Fruit fly (Drosophila melanogaster): ENCODE data around the gene Ugt35A1.
A peak's percentile ranks its signal among the peaks of the same experiment; 100 is the strongest.

Ugt35A1 gene

DNA sequence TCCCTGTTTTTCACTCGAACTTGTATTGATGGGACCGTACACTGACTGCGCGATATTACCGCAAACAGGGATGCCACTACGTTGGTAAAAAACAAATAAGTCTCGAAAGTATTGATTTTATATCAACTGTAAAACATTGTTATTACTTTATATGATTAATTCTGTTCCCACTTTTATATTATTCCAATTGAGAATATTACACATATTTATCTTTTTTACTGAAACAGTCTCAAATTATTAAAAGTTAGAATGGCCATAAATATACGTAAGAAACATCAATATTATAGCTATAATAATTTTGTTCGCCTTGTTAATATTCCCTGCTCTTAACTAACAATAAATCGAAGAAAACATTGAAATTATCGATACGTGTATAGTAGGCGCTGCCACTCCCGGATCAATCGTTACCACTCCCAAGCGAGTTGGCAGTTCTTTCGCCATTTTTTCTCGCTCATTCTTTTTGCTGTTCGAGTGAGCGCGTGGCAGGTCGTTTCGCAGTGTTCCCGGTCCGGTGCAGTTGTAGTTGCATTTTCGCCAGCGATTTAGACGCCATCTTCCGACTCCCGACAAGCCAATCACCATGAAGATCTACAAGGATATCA lies 37.4 kb upstream of the Ugt35A1 start, which contains the start of the genes SdhC and Tctp:
Gene SdhC, minus strand, starts transcription at position 49 of the 602 bp plus-strand sequence.
Gene Tctp, plus strand, starts transcription at position 447 of the 602 bp plus-strand sequence.
- TF ChIP-seq tai (GFP tag; optimal IDR thresholded peaks at IDR 0.05) = no peak
- peak; percentile 72 for TF ChIP-seq Dif (GFP tag; optimal IDR thresholded peaks at IDR 0.05; ENCODE audit: partially characterized antibody)
- TF ChIP-seq CG32264 (GFP tag; optimal IDR thresholded peaks at IDR 0.05) = no peak
- TF ChIP-seq OdsH (GFP tag; optimal IDR thresholded peaks at IDR 0.05) = peak; percentile 13
- peak; percentile 66 for TF ChIP-seq Hnf4 (GFP tag; optimal IDR thresholded peaks at IDR 0.05)
- no peak for TF ChIP-seq Rel (GFP tag; optimal IDR thresholded peaks at IDR 0.05)
- peak; percentile 52 for TF ChIP-seq Rel (tag; optimal IDR thresholded peaks at IDR 0.05)
- TF ChIP-seq CG9705 (GFP tag; optimal IDR thresholded peaks at IDR 0.05) = peak; percentile 17
- no peak for TF ChIP-seq GATAd (GFP tag; optimal IDR thresholded peaks at IDR 0.05)
- TF ChIP-seq h (GFP tag; optimal IDR thresholded peaks at IDR 0.05) = peak; percentile 64
- no peak for TF ChIP-seq N (GFP tag; optimal IDR thresholded peaks at IDR 0.05)
- TF ChIP-seq Vsx2 (GFP tag; optimal IDR thresholded peaks at IDR 0.05; ENCODE audit: partially characterized antibody) = no peak
- peak; percentile 65 for TF ChIP-seq Jra (GFP tag; optimal IDR thresholded peaks at IDR 0.05)
- TF ChIP-seq jim (GFP tag; optimal IDR thresholded peaks at IDR 0.05) = no peak
- peak in 1 of 2 experiments; percentile 71 for TF ChIP-seq foxo (GFP tag; optimal IDR thresholded peaks at IDR 0.05)
- TF ChIP-seq Hr78 (GFP tag; optimal IDR thresholded peaks at IDR 0.05) = no peak
- TF ChIP-seq Sp1 (GFP tag; optimal IDR thresholded peaks at IDR 0.05) = peak; percentile 66
- TF ChIP-seq CrebA (GFP tag; optimal IDR thresholded peaks at IDR 0.05; ENCODE audit: borderline replicate concordance) = no peak
- TF ChIP-seq fru (GFP tag; optimal IDR thresholded peaks at IDR 0.05) = peak; percentile 63
- peak; percentile 48 for TF ChIP-seq woc (GFP tag; optimal IDR thresholded peaks at IDR 0.05)
- peak; percentile 82 for TF ChIP-seq Hr83 (GFP tag; optimal IDR thresholded peaks at IDR 0.05; ENCODE audit: poor library complexity, severe bottlenecking)
- peak; percentile 51 for TF ChIP-seq Myc (optimal IDR thresholded peaks at IDR 0.05)
- no peak for TF ChIP-seq Abd-B (GFP tag; optimal IDR thresholded peaks at IDR 0.05)
- peak; percentile 40 for TF ChIP-seq br (GFP tag; optimal IDR thresholded peaks at IDR 0.05)
- TF ChIP-seq sage (GFP tag; optimal IDR thresholded peaks at IDR 0.05) = no peak
- TF ChIP-seq rgr (GFP tag; optimal IDR thresholded peaks at IDR 0.05) = peak; percentile 57
- peak; percentile 24 for TF ChIP-seq dmrt93B (GFP tag; optimal IDR thresholded peaks at IDR 0.05)
- TF ChIP-seq Mio (GFP tag; optimal IDR thresholded peaks at IDR 0.05) = no peak
- TF ChIP-seq usp (GFP tag; optimal IDR thresholded peaks at IDR 0.05) = no peak
- TF ChIP-seq psq (GFP tag; optimal IDR thresholded peaks at IDR 0.05) = peak; percentile 63
- no peak for TF ChIP-seq Dfd (GFP tag; optimal IDR thresholded peaks at IDR 0.05)
- TF ChIP-seq pan (optimal IDR thresholded peaks at IDR 0.05) = no peak
- TF ChIP-seq lola (GFP tag; optimal IDR thresholded peaks at IDR 0.05) = no peak
- TF ChIP-seq dsf (GFP tag; optimal IDR thresholded peaks at IDR 0.05; ENCODE audit: borderline replicate concordance) = peak; percentile 46
- peak; percentile 58 for TF ChIP-seq sv (GFP tag; optimal IDR thresholded peaks at IDR 0.05)
- TF ChIP-seq dl (GFP tag; optimal IDR thresholded peaks at IDR 0.05; ENCODE audit: insufficient read depth in 1 of 2, partially characterized antibody in 2 of 2) = no peak
- peak; percentile 43 for TF ChIP-seq HLH106 (tag; optimal IDR thresholded peaks at IDR 0.05)
- peak; percentile 77 for TF ChIP-seq brk (GFP tag; optimal IDR thresholded peaks at IDR 0.05)
- TF ChIP-seq ey (GFP tag; optimal IDR thresholded peaks at IDR 0.05) = peak; percentile 49

DNA sequence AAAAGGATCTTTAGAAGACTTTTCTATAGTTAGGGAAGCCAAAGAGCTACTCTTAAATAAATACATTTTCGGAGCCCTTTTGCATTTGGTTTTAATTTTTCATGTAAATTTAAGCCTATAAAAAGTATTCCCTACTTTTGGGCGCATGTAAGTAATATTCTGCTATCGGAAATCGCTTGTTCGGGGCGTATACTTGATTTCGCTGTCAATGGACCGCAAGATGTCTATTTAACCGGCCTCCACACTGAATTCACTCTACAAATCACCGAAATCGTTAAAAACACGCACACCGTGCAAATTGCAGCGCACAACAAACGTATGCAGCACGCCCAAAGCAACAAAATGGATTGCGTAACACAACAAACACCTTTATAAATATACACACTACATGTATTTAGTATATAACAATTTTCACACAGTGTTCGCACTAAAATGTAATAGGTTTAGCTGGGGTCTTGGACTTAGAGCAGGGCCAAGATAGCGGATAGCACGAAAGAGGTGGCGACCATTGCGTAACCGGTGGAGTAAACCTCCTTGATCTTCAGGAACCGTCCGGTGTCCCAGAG lies 36.4 kb upstream of the Ugt35A1 start:
- no peak for TF ChIP-seq br (GFP tag; optimal IDR thresholded peaks at IDR 0.05)
- TF ChIP-seq Myc (optimal IDR thresholded peaks at IDR 0.05) = peak; percentile 13
- no peak for TF ChIP-seq dl (GFP tag; optimal IDR thresholded peaks at IDR 0.05; ENCODE audit: insufficient read depth in 1 of 2, partially characterized antibody in 2 of 2)
- TF ChIP-seq Hr83 (GFP tag; optimal IDR thresholded peaks at IDR 0.05; ENCODE audit: poor library complexity, severe bottlenecking) = no peak
- peak; percentile 6 for TF ChIP-seq brk (GFP tag; optimal IDR thresholded peaks at IDR 0.05)
